Worm (Caenorhabditis elegans) whole organism, L1 larva: ENCODE results near the gene irld-64.

Experiments
- C04F5.9 ChIP-seq: sonication (generic microtip); optimal IDR thresholded peaks from 2 replicates; lab custom pipeline; 2016; ENCODE audit warnings: missing genetic modification characterization, missing compliant biosample characterization
- C16A3.4 ChIP-seq: fragments of 150-350 bp; optimal IDR thresholded peaks from 2 replicates; lab custom pipeline; 2014; ENCODE audit warnings: missing biosample characterization, missing genetic modification characterization
- C34B4.2 ChIP-seq: sonication (generic microtip); optimal IDR thresholded peaks from 2 replicates; lab custom pipeline; 2017; ENCODE audit warnings: mild to moderate bottlenecking, missing genetic modification characterization, missing compliant biosample characterization
- F16B12.6 ChIP-seq: fragments of 150-350 bp; optimal IDR thresholded peaks from 2 replicates; lab custom pipeline; 2014; ENCODE audit warnings: missing biosample characterization, missing genetic modification characterization
- aha-1 ChIP-seq: fragments of 150-350 bp; optimal IDR thresholded peaks from 2 replicates; lab custom pipeline; 2014; ENCODE audit warnings: missing biosample characterization, missing genetic modification characterization
- ama-1 ChIP-seq: fragments of 150-350 bp; optimal IDR thresholded peaks from 2 replicates; lab custom pipeline; 2014
- blmp-1 ChIP-seq: fragments of 150-350 bp; optimal IDR thresholded peaks from 2 replicates; lab custom pipeline; 2014; ENCODE audit warnings: missing biosample characterization, missing genetic modification characterization
- ceh-63 ChIP-seq: fragments of 200-800 bp; sonication (Bioruptor generic); optimal IDR thresholded peaks from 2 replicates; lab custom pipeline; 2018; ENCODE audit warnings: mild to moderate bottlenecking, missing genetic modification characterization, missing compliant biosample characterization
- ceh-82 ChIP-seq, 3 experiments: fragments of 150-350 bp in 1 of 3; sonication (generic microtip) in 2 of 3; optimal IDR thresholded peaks; 2 replicates each; lab custom pipeline; 2014 to 2017; ENCODE audit warnings: missing biosample characterization in 3 of 3, missing genetic modification characterization in 3 of 3
- dsc-1 ChIP-seq: sonication (generic microtip); optimal IDR thresholded peaks from 2 replicates; lab custom pipeline; 2016; ENCODE audit warnings: mild to moderate bottlenecking, missing genetic modification characterization, missing compliant biosample characterization
- efl-1 ChIP-seq, 4 experiments: fragments of 150-350 bp; optimal IDR thresholded peaks in 3 of 4; peaks in 1 of 4; 1 replicate in 1 of 4; 2 replicates in 3 of 4; lab custom pipeline; 2014; ENCODE audit warnings: missing biosample characterization in 2 of 4, missing genetic modification characterization in 2 of 4, missing genetic modification reagents in 2 of 4
- efl-3 ChIP-seq: fragments of 200-800 bp; sonication (Bioruptor generic); optimal IDR thresholded peaks from 2 replicates; lab custom pipeline; 2018; ENCODE audit warnings: mild to moderate bottlenecking, missing genetic modification characterization, missing compliant biosample characterization
- egl-13 ChIP-seq: sonication (generic microtip); optimal IDR thresholded peaks from 2 replicates; lab custom pipeline; 2016; ENCODE audit warnings: missing genotype, missing genetic modification reagents, missing genetic modification characterization, missing compliant biosample characterization
- egl-27 ChIP-seq, 2 experiments: fragments of 150-350 bp in 1 of 2; sonication (generic microtip); optimal IDR thresholded peaks; 3 replicates each; lab custom pipeline; 2017 to 2018; ENCODE audit warnings: missing biosample characterization in 2 of 2, missing genetic modification characterization in 2 of 2, missing genetic modification reagents in 2 of 2
- elt-2 ChIP-seq: sonication (generic microtip); optimal IDR thresholded peaks from 2 replicates; lab custom pipeline; 2016; ENCODE audit warnings: missing genetic modification characterization, mild to moderate bottlenecking, inconsistent platforms, missing compliant biosample characterization, missing genetic modification reagents
- ets-5 ChIP-seq: fragments of 200-800 bp; sonication (Bioruptor generic); IDR thresholded peaks from 2 replicates; pipeline ENCODE4 v1.3.6; 2022; ENCODE audit warnings: missing genetic modification characterization, missing compliant biosample characterization
- fkh-8 ChIP-seq: sonication (generic microtip); optimal IDR thresholded peaks from 2 replicates; lab custom pipeline; 2016; ENCODE audit warnings: mild to moderate bottlenecking, missing genetic modification characterization, missing compliant biosample characterization
- grh-1 ChIP-seq: fragments of 200-800 bp; sonication (Bioruptor generic); IDR thresholded peaks from 2 replicates; pipeline ENCODE4 v1.3.6; 2022; ENCODE audit warnings: missing genetic modification reagents, missing genetic modification characterization, missing compliant biosample characterization
- hlh-17 ChIP-seq: fragments of 200-800 bp; sonication (Bioruptor generic); optimal IDR thresholded peaks from 2 replicates; lab custom pipeline; 2018; ENCODE audit warnings: missing genetic modification characterization, mild to moderate bottlenecking, missing compliant biosample characterization, moderate library complexity, borderline replicate concordance
- hlh-4 ChIP-seq: sonication (generic microtip); optimal IDR thresholded peaks from 2 replicates; lab custom pipeline; 2016; ENCODE audit warnings: mild to moderate bottlenecking, missing genetic modification characterization, missing compliant biosample characterization
- hpl-2 ChIP-seq: fragments of 150-350 bp; optimal IDR thresholded peaks from 2 replicates; lab custom pipeline; 2014; ENCODE audit warnings: missing biosample characterization, missing genetic modification reagents, missing genetic modification characterization
- irx-1 ChIP-seq: sonication (generic microtip); optimal IDR thresholded peaks from 2 replicates; lab custom pipeline; 2016; ENCODE audit warnings: missing genetic modification characterization, missing compliant biosample characterization
- jun-1 ChIP-seq: fragments of 150-350 bp; optimal IDR thresholded peaks from 2 replicates; lab custom pipeline; 2014; ENCODE audit warnings: missing biosample characterization, missing genetic modification reagents, missing genetic modification characterization
- lin-15B ChIP-seq: fragments of 150-350 bp; sonication (generic microtip); optimal IDR thresholded peaks from 3 replicates; lab custom pipeline; 2014; ENCODE audit warnings: missing biosample characterization, missing genetic modification characterization
- lin-35 ChIP-seq, 2 experiments: fragments of 150-350 bp; optimal IDR thresholded peaks; 2 replicates each; lab custom pipeline; 2014; ENCODE audit warnings: missing biosample characterization in 2 of 2, missing genetic modification characterization in 2 of 2, missing genetic modification reagents in 2 of 2
- lin-39 ChIP-seq: fragments of 150-350 bp; optimal IDR thresholded peaks from 2 replicates; lab custom pipeline; 2014; ENCODE audit warnings: missing biosample characterization, missing genetic modification reagents, missing genetic modification characterization
- nhr-11 ChIP-seq: fragments of 150-350 bp; optimal IDR thresholded peaks from 2 replicates; lab custom pipeline; 2014; ENCODE audit warnings: missing biosample characterization, missing genetic modification characterization
- nhr-12 ChIP-seq: sonication (generic microtip); optimal IDR thresholded peaks from 2 replicates; lab custom pipeline; 2017; ENCODE audit warnings: missing biosample characterization, missing genetic modification characterization
- nhr-28 ChIP-seq: fragments of 150-350 bp; optimal IDR thresholded peaks from 2 replicates; lab custom pipeline; 2014; ENCODE audit warnings: missing biosample characterization, missing genetic modification characterization
- nhr-47 ChIP-seq: sonication (generic microtip); optimal IDR thresholded peaks from 2 replicates; lab custom pipeline; 2016; ENCODE audit warnings: mild to moderate bottlenecking, missing genetic modification characterization, moderate library complexity, missing compliant biosample characterization
- nhr-76 ChIP-seq: sonication (generic microtip); optimal IDR thresholded peaks from 2 replicates; lab custom pipeline; 2017; ENCODE audit warnings: missing biosample characterization, missing genetic modification characterization
- nhr-77 ChIP-seq: fragments of 150-350 bp; optimal IDR thresholded peaks from 2 replicates; lab custom pipeline; 2014; ENCODE audit warnings: missing biosample characterization, missing genetic modification characterization
- nhr-90 ChIP-seq: sonication (generic microtip); optimal IDR thresholded peaks from 2 replicates; lab custom pipeline; 2016; ENCODE audit warnings: mild to moderate bottlenecking, missing genetic modification characterization, missing compliant biosample characterization; ENCODE audit not compliant: poor library complexity
- rnt-1 ChIP-seq: sonication (generic microtip); optimal IDR thresholded peaks from 2 replicates; lab custom pipeline; 2016; ENCODE audit warnings: mild to moderate bottlenecking, missing genetic modification characterization, moderate library complexity, missing compliant biosample characterization
- snu-23 ChIP-seq: sonication (generic microtip); optimal IDR thresholded peaks from 2 replicates; lab custom pipeline; 2016; ENCODE audit warnings: missing genetic modification characterization, missing compliant biosample characterization
- sox-4 ChIP-seq: sonication (generic microtip); optimal IDR thresholded peaks from 2 replicates; lab custom pipeline; 2016; ENCODE audit warnings: missing genetic modification characterization, missing compliant biosample characterization
- sptf-1 ChIP-seq: fragments of 150-350 bp; optimal IDR thresholded peaks from 2 replicates; lab custom pipeline; 2014; ENCODE audit warnings: missing biosample characterization, missing genetic modification characterization
- sup-37 ChIP-seq: fragments of 200-800 bp; sonication (Bioruptor generic); optimal IDR thresholded peaks from 2 replicates; lab custom pipeline; 2018; ENCODE audit warnings: mild to moderate bottlenecking, missing genetic modification characterization, missing compliant biosample characterization
- tlp-1 ChIP-seq: fragments of 150-350 bp; optimal IDR thresholded peaks from 2 replicates; lab custom pipeline; 2014; ENCODE audit warnings: missing biosample characterization, missing genetic modification characterization
- unc-30 ChIP-seq: sonication (generic microtip); optimal IDR thresholded peaks from 2 replicates; lab custom pipeline; 2017; ENCODE audit warnings: missing biosample characterization, missing genetic modification characterization
- unc-86 ChIP-seq: sonication (generic microtip); optimal IDR thresholded peaks from 2 replicates; lab custom pipeline; 2016; ENCODE audit warnings: missing genetic modification characterization, missing compliant biosample characterization
- xbp-1 ChIP-seq: sonication (generic microtip); optimal IDR thresholded peaks from 2 replicates; lab custom pipeline; 2016; ENCODE audit warnings: missing genetic modification characterization, missing compliant biosample characterization
- zag-1 ChIP-seq: fragments of 150-350 bp; optimal IDR thresholded peaks from 2 replicates; lab custom pipeline; 2014; ENCODE audit warnings: missing biosample characterization, missing genetic modification characterization
- zip-4 ChIP-seq: fragments of 200-800 bp; sonication (Bioruptor generic); optimal IDR thresholded peaks from 2 replicates; lab custom pipeline; 2018; ENCODE audit warnings: mild to moderate bottlenecking, missing genetic modification characterization, moderate library complexity, missing compliant biosample characterization
- ztf-11 ChIP-seq, 2 experiments: sonication (generic microtip); optimal IDR thresholded peaks; 2 replicates each; lab custom pipeline; 2016 to 2017; ENCODE audit warnings: missing genetic modification characterization in 2 of 2, missing biosample characterization in 1 of 2, missing compliant biosample characterization in 1 of 2

Gene irld-64

DNA sequence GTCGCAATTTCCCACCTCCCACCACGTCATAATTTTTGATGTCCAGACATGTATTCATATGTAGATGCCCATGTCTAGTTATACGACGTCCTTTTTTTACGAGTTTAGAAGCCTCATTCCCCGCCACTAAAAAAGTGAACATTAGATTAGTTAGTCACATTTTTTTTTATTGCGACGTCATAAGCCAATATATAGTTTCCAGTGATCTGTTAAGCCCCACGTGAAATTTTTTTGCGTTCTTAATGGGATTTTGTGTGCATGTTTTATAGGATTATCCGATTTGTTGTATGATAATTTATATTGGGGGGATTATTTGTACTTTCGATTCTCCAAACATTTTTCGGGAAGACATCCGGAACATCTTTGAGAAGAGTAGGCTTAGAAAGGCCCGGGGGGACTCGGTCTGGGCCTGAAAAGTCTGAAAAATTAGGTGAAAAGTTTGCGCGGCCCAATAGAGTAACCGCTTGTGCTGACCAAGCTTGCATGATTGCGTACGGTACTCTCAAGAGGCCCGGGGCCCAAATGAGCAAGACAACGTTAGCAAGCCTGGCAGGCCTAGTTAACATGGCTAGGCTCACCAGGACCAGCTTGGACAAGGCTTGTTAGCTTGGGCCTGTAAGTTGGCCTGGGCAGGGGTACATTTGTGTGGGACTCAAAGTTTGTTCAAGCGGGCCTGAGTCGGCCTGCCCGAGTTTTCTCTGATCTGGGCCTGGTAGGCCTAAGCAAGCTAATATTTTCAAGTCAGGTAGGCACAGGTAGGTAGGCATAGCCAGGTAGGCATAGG, 35.0 kb upstream of the irld-64 start:
- TF ChIP-seq dsc-1 (tag; lab: Kevin White, UChicago) (peak; percentile 95), ceh-82 (tag; optimal IDR thresholded peaks at IDR 0.05; lab: Kevin White, UChicago) (no peak), unc-30 (tag; lab: Kevin White, UChicago) (no peak), nhr-47 (tag; lab: Kevin White, UChicago) (peak; percentile 23), irx-1 (tag; lab: Kevin White, UChicago) (no peak), blmp-1 (no peak), nhr-76 (tag; lab: Kevin White, UChicago) (no peak), xbp-1 (tag; lab: Kevin White, UChicago) (no peak), efl-1 (optimal IDR thresholded peaks at IDR 0.05; lab: Kevin White, UChicago) (no peak), efl-1 (GFP tag; optimal IDR thresholded peaks at IDR 0.05 in 1 of 2; lab: Kevin White, UChicago) (no peak), fkh-8 (tag; lab: Kevin White, UChicago) (peak; percentile 22), hpl-2 (GFP tag; lab: Kevin White, UChicago) (no peak), egl-13 (tag; lab: Kevin White, UChicago) (no peak)

DNA sequence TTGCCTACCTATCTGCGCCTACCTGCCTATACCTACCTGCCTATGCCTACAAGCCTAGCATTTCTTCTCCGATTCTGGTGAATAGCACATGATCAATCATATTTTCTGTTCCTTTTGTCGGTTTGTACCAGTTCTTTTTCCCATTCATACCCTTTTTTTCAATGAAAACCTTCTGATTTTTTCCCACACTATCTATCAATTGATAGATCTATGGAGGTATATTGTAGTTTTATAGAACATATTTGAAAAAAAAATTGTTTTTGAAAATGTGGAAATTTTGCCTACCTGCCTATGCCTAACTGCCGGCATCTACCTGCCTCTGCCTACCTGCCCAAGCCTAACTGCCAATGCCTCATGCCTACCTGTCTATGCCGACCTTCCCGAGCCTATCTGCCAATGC, 33.2 kb upstream of the irld-64 start:
- no peak for TF ChIP-seq efl-3 (GFP tag; lab: Kevin White, UChicago)
- TF ChIP-seq F16B12.6 (tag; lab: Kevin White, UChicago) = no peak
- TF ChIP-seq xbp-1 (tag; lab: Kevin White, UChicago) = no peak
- no peak for TF ChIP-seq irx-1 (tag; lab: Kevin White, UChicago)
- TF ChIP-seq rnt-1 = no peak
- no peak for TF ChIP-seq nhr-76 (tag; lab: Kevin White, UChicago)
- TF ChIP-seq sup-37 (GFP tag; lab: Kevin White, UChicago) = no peak
- TF ChIP-seq sptf-1 (tag; lab: Kevin White, UChicago) = no peak
- TF ChIP-seq nhr-28 = no peak
- no peak for TF ChIP-seq ets-5
- no peak for TF ChIP-seq tlp-1 (tag; lab: Kevin White, UChicago)
- TF ChIP-seq ceh-63 (GFP tag; lab: Kevin White, UChicago) = no peak
- TF ChIP-seq C16A3.4 = no peak
- no peak for TF ChIP-seq hlh-17 (GFP tag; lab: Kevin White, UChicago)
- TF ChIP-seq elt-2 (tag; lab: Kevin White, UChicago) = no peak
- TF ChIP-seq grh-1 (GFP tag; lab: Robert Waterston, UW) = no peak
- TF ChIP-seq blmp-1 = no peak
- no peak for TF ChIP-seq lin-35 (GFP tag; optimal IDR thresholded peaks at IDR 0.05; lab: Kevin White, UChicago)

DNA sequence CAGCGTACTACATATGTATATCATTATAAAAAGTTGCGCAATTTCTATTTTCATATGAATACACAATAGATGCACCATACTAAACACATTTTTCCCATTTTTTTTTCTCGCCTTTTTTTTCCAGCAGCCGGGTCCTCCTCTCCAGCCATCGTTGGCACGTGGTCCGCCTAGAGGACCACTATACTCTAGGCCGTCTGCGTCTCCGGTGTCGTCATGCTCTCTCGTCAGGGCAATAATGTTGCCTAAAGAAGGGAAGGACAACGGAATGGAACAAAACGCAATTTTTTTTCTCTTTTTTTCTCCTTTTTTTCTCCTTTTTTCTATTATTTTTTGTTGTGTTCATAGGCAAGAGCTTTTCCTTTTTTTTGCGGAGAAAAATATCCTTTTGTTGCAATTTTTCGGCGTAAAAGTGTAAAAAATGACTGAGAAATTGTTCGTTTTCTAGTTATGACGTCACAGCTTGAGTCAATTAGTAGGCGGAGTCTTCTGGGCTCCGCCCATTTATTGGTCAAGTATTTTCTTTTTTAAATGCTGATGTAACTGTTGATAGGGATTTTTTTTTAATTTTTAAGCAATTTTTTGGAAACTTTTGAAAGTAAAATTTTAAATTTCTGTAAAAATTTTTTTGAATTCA, 32.2 kb upstream of the irld-64 start:
- TF ChIP-seq nhr-12 (tag; lab: Kevin White, UChicago) (no peak), sup-37 (GFP tag; lab: Kevin White, UChicago) (no peak), hlh-4 (tag; lab: Kevin White, UChicago) (no peak), unc-86 (tag; lab: Kevin White, UChicago) (peak; percentile 69), C16A3.4 (no peak), efl-3 (GFP tag; lab: Kevin White, UChicago) (no peak), nhr-77 (no peak), C04F5.9 (tag; lab: Kevin White, UChicago) (no peak), ztf-11 (tag; optimal IDR thresholded peaks at IDR 0.05; lab: Kevin White, UChicago) (no peak), hlh-17 (GFP tag; lab: Kevin White, UChicago) (no peak), C34B4.2 (tag; lab: Kevin White, UChicago) (no peak), lin-39 (tag; lab: Kevin White, UChicago) (no peak), egl-27 (tag; optimal IDR thresholded peaks at IDR 0.05; lab: Kevin White, UChicago) (no peak), nhr-90 (tag; lab: Kevin White, UChicago) (no peak), tlp-1 (tag; lab: Kevin White, UChicago) (no peak), snu-23 (GFP tag; lab: Kevin White, UChicago) (no peak), lin-15B (no peak), jun-1 (no peak), sox-4 (tag; lab: Kevin White, UChicago) (no peak), xbp-1 (tag; lab: Kevin White, UChicago) (no peak), efl-1 (optimal IDR thresholded peaks at IDR 0.05; lab: Kevin White, UChicago) (peak; percentile 32 to 38), efl-1 (GFP tag; optimal IDR thresholded peaks at IDR 0.05 in 1 of 2; lab: Kevin White, UChicago) (no peak), unc-30 (tag; lab: Kevin White, UChicago) (no peak), ceh-63 (GFP tag; lab: Kevin White, UChicago) (no peak), zag-1 (tag; lab: Kevin White, UChicago) (no peak), hpl-2 (GFP tag; lab: Kevin White, UChicago) (no peak), zip-4 (GFP tag; lab: Kevin White, UChicago) (no peak), aha-1 (tag; lab: Kevin White, UChicago) (no peak), egl-13 (tag; lab: Kevin White, UChicago) (no peak), nhr-11 (tag; lab: Kevin White, UChicago) (no peak), ama-1 (lab: Kevin White, UChicago) (no peak)
